Fruit fly (Drosophila melanogaster) whole organism, embryonic: ENCODE measurements around the gene Glg1.
A peak's percentile ranks its signal among the peaks of the same experiment; 100 is the strongest.

Source experiments
- B-H2 ChIP-seq: fragments of 200-800 bp; sonication (Bioruptor generic); optimal IDR thresholded peaks from 2 replicates; lab custom pipeline; 2018; ENCODE audit warnings: missing biosample characterization, mild to moderate bottlenecking, missing genetic modification characterization
- CG10462 ChIP-seq: fragments of 200-800 bp; sonication (Bioruptor generic); optimal IDR thresholded peaks from 2 replicates; lab custom pipeline; 2016; ENCODE audit warnings: missing biosample characterization, missing genetic modification characterization
- CG11696 ChIP-seq: fragments of 200-800 bp; sonication (Bioruptor generic); IDR thresholded peaks from 2 replicates; pipeline ENCODE4 v1.3.6; 2022; ENCODE audit warnings: missing biosample characterization, missing genetic modification characterization
- CG12659 ChIP-seq: fragments of 200-800 bp; sonication (Bioruptor generic); optimal IDR thresholded peaks from 3 replicates; lab custom pipeline; 2017; ENCODE audit warnings: mild to moderate bottlenecking, missing biosample characterization, missing genetic modification reagents, missing genetic modification characterization
- CG13424 ChIP-seq: fragments of 200-800 bp; sonication (Bioruptor generic); optimal IDR thresholded peaks from 2 replicates; lab custom pipeline; 2019; ENCODE audit warnings: missing biosample characterization, mild to moderate bottlenecking, missing genetic modification characterization, moderate library complexity
- CG13624 ChIP-seq: fragments of 200-800 bp; sonication (Bioruptor generic); optimal IDR thresholded peaks from 2 replicates; lab custom pipeline; 2016; ENCODE audit warnings: missing biosample characterization, missing genetic modification characterization
- CG15073 ChIP-seq: fragments of 200-800 bp; sonication (Bioruptor generic); optimal IDR thresholded peaks from 2 replicates; lab custom pipeline; 2016; ENCODE audit warnings: missing biosample characterization, missing genetic modification characterization
- CG16815 ChIP-seq: fragments of 200-800 bp; sonication (Bioruptor generic); optimal IDR thresholded peaks from 3 replicates; lab custom pipeline; 2017; ENCODE audit warnings: missing biosample characterization, mild to moderate bottlenecking, missing genetic modification characterization
- CG18476 ChIP-seq: fragments of 200-800 bp; sonication (Bioruptor generic); optimal IDR thresholded peaks from 2 replicates; lab custom pipeline; 2016; ENCODE audit warnings: missing biosample characterization, mild to moderate bottlenecking, missing genetic modification characterization
- CG2120 ChIP-seq: fragments of 200-800 bp; sonication (Bioruptor generic); optimal IDR thresholded peaks from 3 replicates; lab custom pipeline; 2016; ENCODE audit warnings: missing biosample characterization, missing genetic modification characterization
- CG2712 ChIP-seq: fragments of 200-800 bp; optimal IDR thresholded peaks from 3 replicates; lab custom pipeline; 2019; ENCODE audit warnings: missing biosample characterization, mild to moderate bottlenecking, missing genetic modification characterization, moderate library complexity
- CG32767 ChIP-seq: fragments of 200-800 bp; sonication (Bioruptor generic); IDR thresholded peaks from 2 replicates; pipeline ENCODE4 v1.3.6; 2022; ENCODE audit warnings: missing biosample characterization, missing genetic modification characterization
- CG5245 ChIP-seq: fragments of 200-800 bp; sonication (Bioruptor generic); optimal IDR thresholded peaks from 3 replicates; lab custom pipeline; 2016; ENCODE audit warnings: missing biosample characterization, missing genetic modification characterization
- CG6683 ChIP-seq: fragments of 200-800 bp; sonication (Bioruptor generic); optimal IDR thresholded peaks from 2 replicates; lab custom pipeline; 2017; ENCODE audit warnings: missing biosample characterization, mild to moderate bottlenecking, missing genetic modification characterization, missing genetic modification reagents
- CG7357 ChIP-seq: fragments of 200-800 bp; sonication (Bioruptor generic); IDR thresholded peaks from 3 replicates; pipeline ENCODE4 v1.3.6; 2022; ENCODE audit warnings: missing biosample characterization, missing genetic modification characterization
- CG8281 ChIP-seq: fragments of 200-800 bp; sonication (Bioruptor generic); optimal IDR thresholded peaks from 2 replicates; lab custom pipeline; 2018; ENCODE audit warnings: missing biosample characterization, mild to moderate bottlenecking, missing genetic modification characterization, moderate library complexity
- CG8290 ChIP-seq, 3 experiments: fragments of 200-800 bp; sonication (Bioruptor generic); optimal IDR thresholded peaks; 2 replicates each; lab custom pipeline; 2016 to 2019; ENCODE audit warnings: missing biosample characterization in 3 of 3, missing genetic modification characterization in 3 of 3, mild to moderate bottlenecking in 2 of 3, moderate library complexity in 1 of 3
- CG8359 ChIP-seq: fragments of 200-800 bp; sonication (Bioruptor generic); optimal IDR thresholded peaks from 2 replicates; lab custom pipeline; 2017; ENCODE audit warnings: missing biosample characterization, mild to moderate bottlenecking, missing genetic modification characterization, borderline replicate concordance
- CG9797 ChIP-seq: fragments of 200-800 bp; sonication (Bioruptor generic); optimal IDR thresholded peaks from 3 replicates; lab custom pipeline; 2018; ENCODE audit warnings: missing biosample characterization, mild to moderate bottlenecking, missing genetic modification characterization
- CG9876 ChIP-seq: fragments of 200-800 bp; sonication (Bioruptor generic); optimal IDR thresholded peaks from 2 replicates; lab custom pipeline; 2016; ENCODE audit warnings: missing biosample characterization, missing genetic modification characterization
- Doc2 ChIP-seq: fragments of 200-800 bp; sonication (Bioruptor generic); IDR thresholded peaks from 2 replicates; pipeline ENCODE4 v1.3.6; 2022; ENCODE audit warnings: missing biosample characterization, missing genetic modification characterization
- E2f1 ChIP-seq: fragments of 200-800 bp; sonication (Bioruptor generic); IDR thresholded peaks from 2 replicates; pipeline ENCODE4 v1.3.6; 2022; ENCODE audit warnings: missing biosample characterization, missing genetic modification characterization
- H15 ChIP-seq: fragments of 200-800 bp; sonication (Bioruptor generic); IDR thresholded peaks from 3 replicates; pipeline ENCODE4 v1.3.6; 2022; ENCODE audit warnings: missing biosample characterization, missing genetic modification characterization
- HHEX ChIP-seq: fragments of 200-800 bp; sonication (Bioruptor generic); optimal IDR thresholded peaks from 3 replicates; lab custom pipeline; 2017; ENCODE audit warnings: missing biosample characterization, mild to moderate bottlenecking, missing genetic modification characterization, missing genetic modification reagents
- HLH3B ChIP-seq: fragments of 200-800 bp; sonication (Bioruptor generic); IDR thresholded peaks from 2 replicates; pipeline ENCODE4 v1.3.6; 2022; ENCODE audit warnings: missing biosample characterization, missing genetic modification characterization
- Hr3 ChIP-seq: fragments of 200-800 bp; sonication (Bioruptor generic); optimal IDR thresholded peaks from 3 replicates; lab custom pipeline; 2016; ENCODE audit warnings: missing biosample characterization, missing genetic modification characterization
- Nf-YC ChIP-seq: fragments of 200-800 bp; optimal IDR thresholded peaks from 3 replicates; lab custom pipeline; 2019; ENCODE audit warnings: missing biosample characterization, mild to moderate bottlenecking, missing genetic modification characterization, moderate library complexity
- Ssrp ChIP-seq: fragments of 200-800 bp; sonication (Bioruptor generic); optimal IDR thresholded peaks from 2 replicates; lab custom pipeline; 2018; ENCODE audit warnings: missing biosample characterization, mild to moderate bottlenecking, missing genetic modification characterization, moderate library complexity
- bbx ChIP-seq: fragments of 200-800 bp; sonication (Bioruptor generic); IDR thresholded peaks from 2 replicates; pipeline ENCODE4 v1.3.6; 2022; ENCODE audit warnings: missing biosample characterization, missing genetic modification characterization; ENCODE audit not compliant: partially characterized antibody
- bcd ChIP-seq: fragments of 200-800 bp; sonication (Bioruptor generic); optimal IDR thresholded peaks from 2 replicates; lab custom pipeline; 2017; ENCODE audit warnings: missing biosample characterization, mild to moderate bottlenecking, missing genetic modification characterization
- cad ChIP-seq: fragments of >200 bp; optimal IDR thresholded peaks from 2 replicates; lab custom pipeline; 2017; ENCODE audit warnings: missing biosample characterization, missing genetic modification characterization
- ci ChIP-seq: fragments of 200-800 bp; sonication (Bioruptor generic); IDR thresholded peaks from 3 replicates; pipeline ENCODE4 v1.3.6; 2022; ENCODE audit warnings: missing biosample characterization, missing genetic modification characterization
- corto ChIP-seq: fragments of 200-800 bp; sonication (Bioruptor generic); optimal IDR thresholded peaks from 2 replicates; lab custom pipeline; 2016; ENCODE audit warnings: missing biosample characterization, mild to moderate bottlenecking, missing genetic modification characterization, moderate library complexity
- ftz-f1 ChIP-seq: fragments of 200-800 bp; sonication (Bioruptor generic); optimal IDR thresholded peaks from 2 replicates; lab custom pipeline; 2016; ENCODE audit warnings: missing biosample characterization, missing genetic modification characterization
- gfzf ChIP-seq: fragments of 200-800 bp; sonication (Bioruptor generic); optimal IDR thresholded peaks from 2 replicates; lab custom pipeline; 2016; ENCODE audit warnings: missing biosample characterization, mild to moderate bottlenecking, missing genetic modification characterization, moderate library complexity
- lbe ChIP-seq: fragments of 200-800 bp; sonication (Bioruptor generic); optimal IDR thresholded peaks from 2 replicates; lab custom pipeline; 2016; ENCODE audit warnings: missing biosample characterization, mild to moderate bottlenecking, missing genetic modification characterization
- otp ChIP-seq: fragments of 200-800 bp; sonication (Bioruptor generic); IDR thresholded peaks from 3 replicates; pipeline ENCODE4, ENCODE4 v1.3.6; 2022; ENCODE audit warnings: missing biosample characterization, missing genetic modification characterization
- prd ChIP-seq, 3 experiments: fragments of >200 bp in 2 of 3; fragments of 200-800 bp in 1 of 3; sonication (Bioruptor generic) in 1 of 3; optimal IDR thresholded peaks in 2 of 3; IDR thresholded peaks in 1 of 3; 2 replicates in 2 of 3; 3 replicates in 1 of 3; pipeline versions ENCODE4 v1.3.6 to Lab custom; 2017 to 2022; ENCODE audit warnings: missing biosample characterization in 1 of 3, missing genetic modification characterization in 1 of 3
- scrt ChIP-seq: fragments of 200-800 bp; sonication (Bioruptor generic); optimal IDR thresholded peaks from 2 replicates; lab custom pipeline; 2018; ENCODE audit warnings: missing biosample characterization, mild to moderate bottlenecking, missing genetic modification characterization, moderate library complexity
- sens ChIP-seq: fragments of 200-800 bp; sonication (Bioruptor generic); peaks from one replicate; lab custom pipeline; 2016; ENCODE audit warnings: missing biosample characterization, missing genetic modification characterization
- sisA ChIP-seq: fragments of 200-800 bp; sonication (Bioruptor generic); IDR thresholded peaks from 2 replicates; pipeline ENCODE4 v1.3.6; 2022; ENCODE audit warnings: missing biosample characterization, missing genetic modification characterization
- slbo ChIP-seq: fragments of 200-800 bp; sonication (Bioruptor generic); IDR thresholded peaks from 2 replicates; pipeline ENCODE4 v1.3.6; 2022; ENCODE audit warnings: missing biosample characterization, missing genetic modification characterization
- stwl ChIP-seq: fragments of 200-800 bp; sonication (Bioruptor generic); optimal IDR thresholded peaks from 3 replicates; lab custom pipeline; 2018; ENCODE audit warnings: missing biosample characterization, mild to moderate bottlenecking, missing genetic modification characterization, moderate library complexity
- tio ChIP-seq: fragments of 200-800 bp; sonication (Bioruptor generic); optimal IDR thresholded peaks from 2 replicates; lab custom pipeline; 2017; ENCODE audit warnings: missing biosample characterization, missing genetic modification characterization, inconsistent platforms
- tx ChIP-seq: fragments of 200-800 bp; sonication (Bioruptor generic); optimal IDR thresholded peaks from 2 replicates; lab custom pipeline; 2016; ENCODE audit warnings: missing biosample characterization, missing genetic modification characterization
- unpg ChIP-seq: fragments of 200-800 bp; sonication (Bioruptor generic); optimal IDR thresholded peaks from 3 replicates; lab custom pipeline; 2018; ENCODE audit warnings: missing biosample characterization, mild to moderate bottlenecking, missing genetic modification characterization, moderate library complexity
- usp ChIP-seq: fragments of >200 bp; optimal IDR thresholded peaks from 2 replicates; lab custom pipeline; 2017; ENCODE audit warnings: missing biosample characterization, missing genetic modification characterization
- zfh2 ChIP-seq: fragments of 200-800 bp; sonication (Bioruptor generic); optimal IDR thresholded peaks from 2 replicates; lab custom pipeline; 2016; ENCODE audit warnings: missing biosample characterization, missing genetic modification characterization

Glg1 gene

dm6 chr3L:21496865-21497634, 10.3 kb downstream of the Glg1 start, which contains the start of gene Hr78 (continued):
- TF ChIP-seq ftz-f1 (GFP tag; lab: Kevin White, UChicago), result peak; percentile 50
- no peak for TF ChIP-seq H15 (GFP tag; lab: Robert Waterston, UW)
- no peak for TF ChIP-seq tx (GFP tag; lab: Kevin White, UChicago)
- TF ChIP-seq CG10462, result peak; percentile 30
- peak; percentile 46; the same call in 1 of the 3 replicates for TF ChIP-seq otp (GFP tag; lab: Robert Waterston, UW)
- TF ChIP-seq gfzf (GFP tag; lab: Kevin White, UChicago), result peak; percentile 88
- peak; percentile 71 for TF ChIP-seq CG6683 (GFP tag; lab: Kevin White, UChicago)
- peak; percentile 88 for TF ChIP-seq CG9797 (GFP tag; lab: Kevin White, UChicago)
- TF ChIP-seq CG2120 (GFP tag; lab: Kevin White, UChicago), result peak; percentile 33
- TF ChIP-seq HLH3B (GFP tag; lab: Robert Waterston, UW), result peak; percentile 55; the same call in 1 of the 2 replicates
- TF ChIP-seq Doc2 (GFP tag; lab: Robert Waterston, UW), result no peak
- no peak for TF ChIP-seq CG8290 (GFP tag; optimal IDR thresholded peaks at IDR 0.05; lab: Kevin White, UChicago)
- TF ChIP-seq CG8290 (tag; optimal IDR thresholded peaks at IDR 0.05; lab: Kevin White, UChicago), result peak; percentile 3 to 38
- peak; percentile 71 for TF ChIP-seq CG8359 (GFP tag; lab: Kevin White, UChicago)
- peak; percentile 98 for TF ChIP-seq CG11696 (GFP tag; lab: Robert Waterston, UW)
- TF ChIP-seq CG7357, result 0 out of 3 replicates have a peak, but pooled peaks have one; percentile 52
- TF ChIP-seq corto (GFP tag; lab: Kevin White, UChicago), result peak; percentile 64
- TF ChIP-seq CG32767, result peak; percentile 69
- TF ChIP-seq Hr3 (GFP tag; lab: Kevin White, UChicago), result peak; percentile 69
- TF ChIP-seq cad (GFP tag; lab: Kevin White, UChicago), result peak; percentile 21
- TF ChIP-seq stwl (tag; lab: Kevin White, UChicago), result peak; percentile 56
- TF ChIP-seq sisA, result peak; percentile 31; the same call in 1 of the 2 replicates
- TF ChIP-seq CG16815 (GFP tag; lab: Kevin White, UChicago), result peak; percentile 61
- no peak for TF ChIP-seq zfh2 (GFP tag; lab: Kevin White, UChicago)
- peak; percentile 74 for TF ChIP-seq Nf-YC
- peak; percentile 86 for TF ChIP-seq unpg (GFP tag; lab: Kevin White, UChicago)
- TF ChIP-seq CG15073 (GFP tag; lab: Kevin White, UChicago), result no peak
- TF ChIP-seq tio (GFP tag; lab: Kevin White, UChicago), result peak; percentile 71
- TF ChIP-seq ci (GFP tag; lab: Robert Waterston, UW), result peak; percentile 80; the same call in 2 of the 3 replicates
- peak; percentile 68 for TF ChIP-seq B-H2
- no peak for TF ChIP-seq CG9876
- TF ChIP-seq bcd (GFP tag; lab: Kevin White, UChicago), result peak; percentile 74
- TF ChIP-seq prd (optimal IDR thresholded peaks at IDR 0.05; lab: Kevin White, UChicago), result no peak
- TF ChIP-seq prd (GFP tag; IDR thresholded peaks at IDR 0.05; lab: Robert Waterston, UW), result peak; percentile 77
- peak; percentile 86 for TF ChIP-seq CG13424
- no peak for TF ChIP-seq bbx
- no peak for TF ChIP-seq usp
- peak; percentile 31 for TF ChIP-seq CG5245 (GFP tag; lab: Kevin White, UChicago)
- peak; percentile 81 for TF ChIP-seq HHEX (GFP tag; lab: Kevin White, UChicago)
- peak; percentile 91 for TF ChIP-seq CG12659
- peak; percentile 62 for TF ChIP-seq CG8281
- TF ChIP-seq scrt (GFP tag; lab: Kevin White, UChicago), result peak; percentile 91
- TF ChIP-seq slbo (GFP tag; lab: Robert Waterston, UW), result peak; percentile 74
- peak; percentile 78 for TF ChIP-seq Ssrp (tag; lab: Kevin White, UChicago)
- TF ChIP-seq lbe (GFP tag; lab: Kevin White, UChicago), result peak; percentile 67
- peak; percentile 57 for TF ChIP-seq CG18476 (GFP tag; lab: Kevin White, UChicago)
- no peak; the same call in none of the 2 replicates for TF ChIP-seq E2f1 (GFP tag; lab: Robert Waterston, UW)
- peak; percentile 87 for TF ChIP-seq CG2712 (tag; lab: Kevin White, UChicago)
- peak; percentile 88 for TF ChIP-seq sens
- TF ChIP-seq CG13624 (GFP tag; lab: Kevin White, UChicago), result no peak
